Worm (Caenorhabditis elegans) whole organism, L1 larva: Measurements from ENCODE around the gene F01D5.10.
A peak's percentile ranks its signal among the peaks of the same experiment; 100 is the strongest.

ENCODE experiments used
- F16B12.6 ChIP-seq: fragments of 150-350 bp; optimal IDR thresholded peaks from 2 replicates; lab custom pipeline; 2014; ENCODE audit warnings: missing biosample characterization, missing genetic modification characterization
- aha-1 ChIP-seq: fragments of 150-350 bp; optimal IDR thresholded peaks from 2 replicates; lab custom pipeline; 2014; ENCODE audit warnings: missing biosample characterization, missing genetic modification characterization
- ama-1 ChIP-seq: fragments of 150-350 bp; optimal IDR thresholded peaks from 2 replicates; lab custom pipeline; 2014
- ceh-63 ChIP-seq: fragments of 200-800 bp; sonication (Bioruptor generic); optimal IDR thresholded peaks from 2 replicates; lab custom pipeline; 2018; ENCODE audit warnings: mild to moderate bottlenecking, missing genetic modification characterization, missing compliant biosample characterization
- ceh-82 ChIP-seq, 3 experiments: fragments of 150-350 bp in 1 of 3; sonication (generic microtip) in 2 of 3; optimal IDR thresholded peaks; 2 replicates each; lab custom pipeline; 2014 to 2017; ENCODE audit warnings: missing biosample characterization in 3 of 3, missing genetic modification characterization in 3 of 3
- ceh-88 ChIP-seq: fragments of 200-800 bp; sonication (Bioruptor generic); IDR thresholded peaks from 2 replicates; pipeline ENCODE4 v1.3.6; 2022; ENCODE audit warnings: missing genetic modification characterization, missing compliant biosample characterization
- dpl-1 ChIP-seq, 3 experiments: fragments of 150-350 bp in 2 of 3; sonication (generic microtip) in 1 of 3; optimal IDR thresholded peaks; 2 replicates each; lab custom pipeline; 2014 to 2017; ENCODE audit warnings: missing biosample characterization in 3 of 3, missing genetic modification characterization in 3 of 3, missing genetic modification reagents in 3 of 3
- efl-1 ChIP-seq, 4 experiments: fragments of 150-350 bp; optimal IDR thresholded peaks in 3 of 4; peaks in 1 of 4; 1 replicate in 1 of 4; 2 replicates in 3 of 4; lab custom pipeline; 2014; ENCODE audit warnings: missing biosample characterization in 2 of 4, missing genetic modification characterization in 2 of 4, missing genetic modification reagents in 2 of 4
- egl-27 ChIP-seq, 2 experiments: fragments of 150-350 bp in 1 of 2; sonication (generic microtip); optimal IDR thresholded peaks; 3 replicates each; lab custom pipeline; 2017 to 2018; ENCODE audit warnings: missing biosample characterization in 2 of 2, missing genetic modification characterization in 2 of 2, missing genetic modification reagents in 2 of 2
- elt-3 ChIP-seq, 6 experiments: fragments of 150-350 bp in 1 of 6; sonication (generic microtip); optimal IDR thresholded peaks; 2 replicates each; lab custom pipeline; 2017 to 2018; ENCODE audit warnings: missing biosample characterization in 6 of 6, missing genetic modification characterization in 6 of 6, inconsistent platforms in 1 of 6
- fkh-10 ChIP-seq: sonication (generic microtip); optimal IDR thresholded peaks from 2 replicates; lab custom pipeline; 2017; ENCODE audit warnings: missing biosample characterization, missing genetic modification reagents, missing genetic modification characterization
- fkh-8 ChIP-seq: sonication (generic microtip); optimal IDR thresholded peaks from 2 replicates; lab custom pipeline; 2016; ENCODE audit warnings: mild to moderate bottlenecking, missing genetic modification characterization, missing compliant biosample characterization
- hlh-4 ChIP-seq: sonication (generic microtip); optimal IDR thresholded peaks from 2 replicates; lab custom pipeline; 2016; ENCODE audit warnings: mild to moderate bottlenecking, missing genetic modification characterization, missing compliant biosample characterization
- hpl-2 ChIP-seq: fragments of 150-350 bp; optimal IDR thresholded peaks from 2 replicates; lab custom pipeline; 2014; ENCODE audit warnings: missing biosample characterization, missing genetic modification reagents, missing genetic modification characterization
- irx-1 ChIP-seq: sonication (generic microtip); optimal IDR thresholded peaks from 2 replicates; lab custom pipeline; 2016; ENCODE audit warnings: missing genetic modification characterization, missing compliant biosample characterization
- jun-1 ChIP-seq: fragments of 150-350 bp; optimal IDR thresholded peaks from 2 replicates; lab custom pipeline; 2014; ENCODE audit warnings: missing biosample characterization, missing genetic modification reagents, missing genetic modification characterization
- lin-13 ChIP-seq: fragments of 150-350 bp; optimal IDR thresholded peaks from 2 replicates; lab custom pipeline; 2014; ENCODE audit warnings: missing biosample characterization, missing genetic modification reagents, missing genetic modification characterization
- lin-14 ChIP-seq: fragments of 200-800 bp; sonication (Bioruptor generic); optimal IDR thresholded peaks from 2 replicates; lab custom pipeline; 2018; ENCODE audit warnings: mild to moderate bottlenecking, missing genetic modification characterization, moderate library complexity, missing compliant biosample characterization
- lin-35 ChIP-seq, 2 experiments: fragments of 150-350 bp; optimal IDR thresholded peaks; 2 replicates each; lab custom pipeline; 2014; ENCODE audit warnings: missing biosample characterization in 2 of 2, missing genetic modification characterization in 2 of 2, missing genetic modification reagents in 2 of 2
- lin-39 ChIP-seq: fragments of 150-350 bp; optimal IDR thresholded peaks from 2 replicates; lab custom pipeline; 2014; ENCODE audit warnings: missing biosample characterization, missing genetic modification reagents, missing genetic modification characterization
- lir-3 ChIP-seq: sonication (generic microtip); optimal IDR thresholded peaks from 2 replicates; lab custom pipeline; 2016; ENCODE audit warnings: mild to moderate bottlenecking, missing genetic modification characterization, moderate library complexity, missing compliant biosample characterization; ENCODE audit not compliant: poor library complexity
- mab-9 ChIP-seq: fragments of 200-800 bp; sonication (Bioruptor generic); IDR thresholded peaks from 2 replicates; pipeline ENCODE4 v1.3.6; 2022; ENCODE audit warnings: missing genetic modification reagents, missing genetic modification characterization, missing compliant biosample characterization
- mef-2 ChIP-seq: fragments of 150-350 bp; optimal IDR thresholded peaks from 2 replicates; lab custom pipeline; 2014; ENCODE audit warnings: missing biosample characterization, missing genetic modification characterization
- mep-1 ChIP-seq: fragments of 150-350 bp; optimal IDR thresholded peaks from 2 replicates; lab custom pipeline; 2014; ENCODE audit warnings: missing biosample characterization, missing genetic modification characterization
- nhr-12 ChIP-seq: sonication (generic microtip); optimal IDR thresholded peaks from 2 replicates; lab custom pipeline; 2017; ENCODE audit warnings: missing biosample characterization, missing genetic modification characterization
- nhr-19 ChIP-seq: fragments of 200-800 bp; sonication (Bioruptor generic); conservative IDR thresholded peaks from 2 replicates; pipeline ENCODE4 v1.3.6; 2022; ENCODE audit warnings: missing genetic modification characterization, missing compliant biosample characterization
- nhr-20 ChIP-seq: sonication (generic microtip); optimal IDR thresholded peaks from 2 replicates; lab custom pipeline; 2016; ENCODE audit warnings: mild to moderate bottlenecking, missing genetic modification characterization, missing compliant biosample characterization
- nhr-237 ChIP-seq: fragments of 150-350 bp; optimal IDR thresholded peaks from 2 replicates; lab custom pipeline; 2014; ENCODE audit warnings: missing biosample characterization, missing genetic modification characterization
- nhr-76 ChIP-seq: sonication (generic microtip); optimal IDR thresholded peaks from 2 replicates; lab custom pipeline; 2017; ENCODE audit warnings: missing biosample characterization, missing genetic modification characterization
- nhr-77 ChIP-seq: fragments of 150-350 bp; optimal IDR thresholded peaks from 2 replicates; lab custom pipeline; 2014; ENCODE audit warnings: missing biosample characterization, missing genetic modification characterization
- nhr-84 ChIP-seq: sonication (generic microtip); optimal IDR thresholded peaks from 2 replicates; lab custom pipeline; 2017; ENCODE audit warnings: missing biosample characterization, missing genetic modification characterization
- nhr-85 ChIP-seq: sonication (generic microtip); peaks from one replicate; lab custom pipeline; 2016; ENCODE audit warnings: missing genetic modification characterization, inconsistent platforms, missing compliant biosample characterization
- pag-3 ChIP-seq: sonication (generic microtip); optimal IDR thresholded peaks from 2 replicates; lab custom pipeline; 2017; ENCODE audit warnings: missing genetic modification characterization, mild to moderate bottlenecking, missing compliant biosample characterization, antibody characterized with exemption, borderline replicate concordance; ENCODE audit not compliant: insufficient read depth
- pqm-1 ChIP-seq: sonication (generic microtip); optimal IDR thresholded peaks from 3 replicates; lab custom pipeline; 2017; ENCODE audit warnings: missing biosample characterization, missing genetic modification characterization
- skn-1 ChIP-seq: fragments of 150-350 bp; optimal IDR thresholded peaks from 2 replicates; lab custom pipeline; 2014; ENCODE audit warnings: missing biosample characterization, missing genetic modification characterization
- snpc-4 ChIP-seq: fragments of 150-350 bp; optimal IDR thresholded peaks from 2 replicates; lab custom pipeline; 2014; ENCODE audit warnings: missing biosample characterization, missing genetic modification characterization
- snu-23 ChIP-seq: sonication (generic microtip); optimal IDR thresholded peaks from 2 replicates; lab custom pipeline; 2016; ENCODE audit warnings: missing genetic modification characterization, missing compliant biosample characterization
- tbx-2 ChIP-seq: sonication (generic microtip); optimal IDR thresholded peaks from 2 replicates; lab custom pipeline; 2016; ENCODE audit warnings: missing genetic modification characterization, missing compliant biosample characterization
- unc-98 ChIP-seq: fragments of 200-800 bp; sonication (Bioruptor generic); IDR thresholded peaks from 2 replicates; pipeline ENCODE4 v1.3.6; 2022; ENCODE audit warnings: missing genetic modification characterization, missing compliant biosample characterization
- vab-15 ChIP-seq: sonication (generic microtip); optimal IDR thresholded peaks from 2 replicates; lab custom pipeline; 2017; ENCODE audit warnings: missing genotype, mild to moderate bottlenecking, missing genetic modification characterization, missing compliant biosample characterization
- zip-4 ChIP-seq: fragments of 200-800 bp; sonication (Bioruptor generic); optimal IDR thresholded peaks from 2 replicates; lab custom pipeline; 2018; ENCODE audit warnings: mild to moderate bottlenecking, missing genetic modification characterization, moderate library complexity, missing compliant biosample characterization
- ztf-11 ChIP-seq, 2 experiments: sonication (generic microtip); optimal IDR thresholded peaks; 2 replicates each; lab custom pipeline; 2016 to 2017; ENCODE audit warnings: missing genetic modification characterization in 2 of 2, missing biosample characterization in 1 of 2, missing compliant biosample characterization in 1 of 2

The F01D5.10 gene

DNA sequence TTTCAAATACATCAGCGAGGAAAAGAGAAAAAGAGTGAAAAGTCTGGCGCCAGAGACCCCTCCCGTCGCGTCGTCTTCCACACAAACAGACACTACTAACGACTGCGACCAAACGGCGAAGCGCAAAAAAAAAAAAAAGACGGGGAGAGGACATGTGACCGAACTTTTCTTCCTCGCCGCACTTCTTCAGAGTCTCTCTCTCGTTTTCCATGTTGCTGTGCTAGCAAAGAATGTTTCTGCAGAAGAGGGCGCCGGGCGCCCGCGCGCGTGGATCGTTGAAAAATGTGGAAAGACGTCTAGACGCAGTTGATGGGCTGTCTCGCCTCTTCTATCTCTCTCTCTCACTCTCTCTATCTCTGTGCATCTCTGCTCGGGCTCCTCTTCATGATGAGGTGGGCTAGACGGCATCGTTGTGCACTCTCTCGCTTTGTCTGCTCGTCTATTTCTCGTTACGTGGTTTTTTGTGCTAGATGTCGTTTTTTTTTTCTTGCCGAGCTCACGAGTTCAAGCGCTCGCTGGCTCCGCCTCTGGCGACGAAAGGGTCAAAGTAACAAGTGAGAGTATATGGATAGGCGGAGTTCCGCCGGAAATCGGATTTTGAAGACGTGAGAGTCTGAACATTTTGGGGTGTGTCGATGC lies 19.2 kb upstream of the F01D5.10 start (continued):
- peak; percentile 57 for TF ChIP-seq pag-3 (tag; lab: Kevin White, UChicago)
- TF ChIP-seq jun-1 (tag; lab: Kevin White, UChicago), result peak; percentile 87
- peak; percentile 76 for TF ChIP-seq lir-3
- TF ChIP-seq ama-1 (lab: Kevin White, UChicago), result no peak
- TF ChIP-seq dpl-1 (GFP tag; optimal IDR thresholded peaks at IDR 0.05; lab: Kevin White, UChicago), result peak; percentile 52 to 60 (median 57)
- peak; percentile 85 for TF ChIP-seq mef-2 (tag; lab: Kevin White, UChicago)
- no peak for TF ChIP-seq unc-98
- peak; percentile 83 for TF ChIP-seq skn-1 (tag; lab: Kevin White, UChicago)
- TF ChIP-seq ceh-63 (GFP tag; lab: Kevin White, UChicago), result no peak
- peak; percentile 68 for TF ChIP-seq zip-4 (GFP tag; lab: Kevin White, UChicago)
- TF ChIP-seq pqm-1 (tag; lab: Kevin White, UChicago), result no peak
- TF ChIP-seq lin-14 (GFP tag; lab: Kevin White, UChicago), result peak; percentile 98
- peak; percentile 95 for TF ChIP-seq fkh-10
- peak; percentile 38 for TF ChIP-seq hpl-2 (GFP tag; lab: Kevin White, UChicago)
- peak; percentile 88 for TF ChIP-seq nhr-19 (GFP tag; lab: Robert Waterston, UW)
- peak; percentile 49 to 77 (median 67) for TF ChIP-seq ceh-82 (tag; optimal IDR thresholded peaks at IDR 0.05; lab: Kevin White, UChicago)
- peak; percentile 65 for TF ChIP-seq nhr-237 (tag; lab: Kevin White, UChicago)
- TF ChIP-seq elt-3 (tag; optimal IDR thresholded peaks at IDR 0.05; lab: Kevin White, UChicago), result peak in 3 of 6 experiments; percentile 54 to 85 (median 77)
- TF ChIP-seq F16B12.6 (tag; lab: Kevin White, UChicago), result peak; percentile 7
- peak; percentile 67 for TF ChIP-seq ceh-88 (GFP tag; lab: Robert Waterston, UW)
- no peak for TF ChIP-seq nhr-12 (tag; lab: Kevin White, UChicago)
- TF ChIP-seq snu-23 (GFP tag; lab: Kevin White, UChicago), result peak; percentile 94
- peak; percentile 60 for TF ChIP-seq lin-13
- no peak for TF ChIP-seq nhr-84 (tag; lab: Kevin White, UChicago)
- peak; percentile 72 for TF ChIP-seq lin-39 (tag; lab: Kevin White, UChicago)
- peak in 1 of 2 experiments; percentile 66 for TF ChIP-seq ztf-11 (tag; optimal IDR thresholded peaks at IDR 0.05; lab: Kevin White, UChicago)
- TF ChIP-seq hlh-4, result no peak
- peak; percentile 94 for TF ChIP-seq nhr-85 (tag; lab: Kevin White, UChicago)
- TF ChIP-seq snpc-4 (tag; lab: Kevin White, UChicago), result peak; percentile 78
- peak; percentile 95 for TF ChIP-seq tbx-2 (tag; lab: Kevin White, UChicago)
- TF ChIP-seq mab-9 (GFP tag; lab: Robert Waterston, UW), result peak; percentile 46; the same call in 1 of the 2 replicates
- TF ChIP-seq irx-1 (tag; lab: Kevin White, UChicago), result peak; percentile 85
- TF ChIP-seq vab-15, result no peak

DNA sequence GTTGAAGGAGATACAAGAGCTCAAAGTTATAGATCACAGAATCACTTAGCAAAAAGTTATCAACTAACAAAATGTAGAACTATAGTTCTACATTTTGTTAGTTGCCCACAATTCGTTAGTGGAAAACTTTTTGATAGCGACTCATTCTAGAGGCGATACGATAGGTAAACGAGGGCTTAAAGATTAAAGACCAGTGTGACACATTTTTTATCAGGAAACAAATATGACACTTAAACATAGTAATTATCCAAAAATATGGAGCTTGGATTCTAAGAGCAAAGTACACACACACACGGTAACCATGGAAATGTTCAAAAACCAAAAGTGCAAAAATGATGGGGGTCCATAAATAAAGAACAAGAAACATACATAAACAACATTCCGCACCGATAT lies 18.7 kb upstream of the F01D5.10 start:
- no peak for TF ChIP-seq efl-1 (optimal IDR thresholded peaks at IDR 0.05; lab: Kevin White, UChicago)
- peak in 1 of 2 experiments; percentile 40 for TF ChIP-seq efl-1 (GFP tag; optimal IDR thresholded peaks at IDR 0.05 in 1 of 2; lab: Kevin White, UChicago)
- no peak for TF ChIP-seq tbx-2 (tag; lab: Kevin White, UChicago)
- TF ChIP-seq hpl-2 (GFP tag; lab: Kevin White, UChicago), result no peak
- no peak for TF ChIP-seq pag-3 (tag; lab: Kevin White, UChicago)

DNA sequence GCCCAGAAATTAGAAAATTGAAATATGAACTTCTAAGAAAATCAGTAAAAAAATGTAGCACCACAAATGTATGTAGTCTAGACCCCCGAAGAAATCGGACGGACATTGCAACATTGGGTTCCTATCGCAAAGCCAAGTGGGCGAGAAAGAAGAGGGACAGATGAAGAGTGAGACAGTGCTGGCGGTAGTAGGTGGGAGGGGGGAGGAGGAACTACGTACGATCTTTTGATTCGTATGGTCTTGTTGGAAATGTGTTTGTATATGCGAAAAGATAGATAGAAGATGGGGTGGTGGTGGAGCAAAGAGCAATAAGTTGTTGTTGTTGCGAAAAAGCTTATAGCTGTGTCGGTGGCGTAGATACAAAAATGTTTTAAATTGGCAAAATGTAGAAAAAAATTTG lies 17.2 kb upstream of the F01D5.10 start:
- TF ChIP-seq egl-27 (tag; optimal IDR thresholded peaks at IDR 0.05; lab: Kevin White, UChicago) (no peak), hlh-4 (no peak), snu-23 (GFP tag; lab: Kevin White, UChicago) (peak; percentile 8), lin-14 (GFP tag; lab: Kevin White, UChicago) (peak; percentile 13), fkh-8 (tag; lab: Kevin White, UChicago) (peak; percentile 8), aha-1 (tag; lab: Kevin White, UChicago) (no peak), vab-15 (no peak), mep-1 (tag; lab: Kevin White, UChicago) (no peak), nhr-20 (tag; lab: Kevin White, UChicago) (peak; percentile 3), nhr-77 (tag; lab: Kevin White, UChicago) (peak; percentile 53), nhr-76 (tag; lab: Kevin White, UChicago) (no peak), elt-3 (tag; optimal IDR thresholded peaks at IDR 0.05; lab: Kevin White, UChicago) (peak in 1 of 6 experiments; percentile 11), lin-35 (GFP tag; optimal IDR thresholded peaks at IDR 0.05; lab: Kevin White, UChicago) (peak in 1 of 2 experiments; percentile 8)
